Fruit fly (Drosophila melanogaster) whole organism, embryonic: ENCODE results near the gene Rdh.

Experiments used
- Antp ChIP-seq: fragments of 200-800 bp; sonication (Bioruptor generic); optimal IDR thresholded peaks from 3 replicates; lab custom pipeline; 2016; ENCODE audit warnings: missing biosample characterization, missing genetic modification characterization
- Dll ChIP-seq: fragments of 200-800 bp; sonication (Bioruptor generic); IDR thresholded peaks from 4 replicates; pipeline ENCODE4 v1.3.6; 2022; ENCODE audit warnings: missing biosample characterization, missing genetic modification characterization; ENCODE audit not compliant: partially characterized antibody
- Pdp1 ChIP-seq, 2 experiments: fragments of 200-800 bp; sonication (Bioruptor generic); optimal IDR thresholded peaks; 3 replicates each; lab custom pipeline; 2016; ENCODE audit warnings: missing biosample characterization in 2 of 2, missing genetic modification characterization in 2 of 2, mild to moderate bottlenecking in 1 of 2, moderate library complexity in 1 of 2
- fru ChIP-seq: fragments of >200 bp; optimal IDR thresholded peaks from 2 replicates; lab custom pipeline; 2017
- twi ChIP-seq: fragments of 200-800 bp; optimal IDR thresholded peaks from 2 replicates; lab custom pipeline; 2019; ENCODE audit warnings: missing biosample characterization, mild to moderate bottlenecking, missing genetic modification characterization, moderate library complexity

DNA sequence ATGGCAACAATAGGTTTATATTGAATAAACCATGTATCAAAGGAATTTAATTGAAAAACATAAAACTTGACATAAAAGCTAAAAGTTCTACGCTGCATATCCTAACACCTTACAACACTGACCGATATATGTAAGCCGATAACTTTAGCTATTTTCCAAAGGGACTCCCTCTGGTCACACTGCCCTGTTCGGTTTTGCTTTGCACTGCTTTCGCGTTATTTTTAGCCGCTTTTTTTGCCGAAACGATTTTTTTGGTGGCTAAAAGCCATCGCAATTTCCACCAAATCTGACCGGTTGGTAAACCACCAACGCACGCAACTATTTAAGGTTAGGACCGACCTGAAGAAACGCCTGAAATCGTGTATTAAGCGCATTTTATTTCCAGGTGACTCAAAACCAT, 14.2 kb upstream of the Rdh start, which contains the start of the genes CG32263 and PIG-B:
- no peak for TF ChIP-seq fru (lab: Kevin White, UChicago)
- TF ChIP-seq Pdp1 (GFP tag; optimal IDR thresholded peaks at IDR 0.05; lab: Kevin White, UChicago): peak in 1 of 2 experiments; percentile 37
- no peak for TF ChIP-seq twi
- no peak for TF ChIP-seq Antp
- peak; percentile 69; the same call in 3 of the 4 replicates for TF ChIP-seq Dll
